Fruit fly (Drosophila melanogaster): Measurements from ENCODE around the gene Tmc.

DNA sequence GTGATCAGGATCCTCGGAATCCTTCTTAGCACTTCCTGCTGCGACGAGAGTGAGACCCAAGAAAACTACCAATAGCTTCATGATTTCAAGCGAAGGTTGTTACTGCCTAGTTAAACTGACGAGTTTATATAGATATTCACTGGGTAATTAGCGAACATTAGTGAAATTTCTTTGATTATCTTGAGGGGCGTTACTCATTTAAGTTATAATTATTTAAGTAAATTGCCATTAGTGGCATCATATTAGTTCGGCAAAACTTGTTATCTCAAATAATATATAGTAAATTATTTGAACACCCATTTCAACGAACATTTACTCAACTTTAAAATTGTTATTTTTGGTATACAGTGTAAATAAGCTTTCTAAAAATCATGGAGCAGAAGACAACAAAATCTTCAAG is 3.7 kb downstream of the Tmc start, which contains the start of the genes CG3088 and CG3306:
- no peak for TF ChIP-seq Vsx2 (GFP tag; optimal IDR thresholded peaks at IDR 0.05; ENCODE audit: partially characterized antibody)
- TF ChIP-seq CG32264 (GFP tag; optimal IDR thresholded peaks at IDR 0.05) = no peak
- no peak for TF ChIP-seq CrebA (GFP tag; optimal IDR thresholded peaks at IDR 0.05; ENCODE audit: borderline replicate concordance)
- TF ChIP-seq fru (GFP tag; optimal IDR thresholded peaks at IDR 0.05) = no peak
- TF ChIP-seq woc (GFP tag; optimal IDR thresholded peaks at IDR 0.05) = no peak
- TF ChIP-seq Myc (optimal IDR thresholded peaks at IDR 0.05) = no peak
- TF ChIP-seq foxo (GFP tag; optimal IDR thresholded peaks at IDR 0.05) = no peak
- TF ChIP-seq sv (GFP tag; optimal IDR thresholded peaks at IDR 0.05) = no peak
- TF ChIP-seq Rel (GFP tag; optimal IDR thresholded peaks at IDR 0.05) = no peak
- no peak for TF ChIP-seq Rel (tag; optimal IDR thresholded peaks at IDR 0.05)
- no peak for TF ChIP-seq Abd-B (GFP tag; optimal IDR thresholded peaks at IDR 0.05)
- TF ChIP-seq dl (GFP tag; optimal IDR thresholded peaks at IDR 0.05; ENCODE audit: insufficient read depth in 1 of 2, partially characterized antibody in 2 of 2) = no peak
- TF ChIP-seq br (GFP tag; optimal IDR thresholded peaks at IDR 0.05) = no peak
- no peak for TF ChIP-seq usp (GFP tag; optimal IDR thresholded peaks at IDR 0.05)
- no peak for TF ChIP-seq Hnf4 (GFP tag; optimal IDR thresholded peaks at IDR 0.05)
